Worm (Caenorhabditis elegans) whole organism, L4 larva: ENCODE results near the gene hpx-2.

Experiments
- R02D3.7 ChIP-seq: fragments of 150-350 bp; sonication (generic microtip); optimal IDR thresholded peaks from 3 replicates; lab custom pipeline; 2014; ENCODE audit warnings: missing biosample characterization, missing genetic modification characterization
- T20F7.1 ChIP-seq: fragments of 200-800 bp; sonication (Bioruptor generic); optimal IDR thresholded peaks from 2 replicates; lab custom pipeline; 2018; ENCODE audit warnings: mild to moderate bottlenecking, missing genetic modification characterization, missing compliant biosample characterization
- Y105C5A.15 ChIP-seq: fragments of 200-800 bp; sonication (Bioruptor generic); IDR thresholded peaks from 2 replicates; pipeline ENCODE4 v1.3.6; 2022; ENCODE audit warnings: missing genetic modification characterization, missing compliant biosample characterization
- Y48G9A.11 ChIP-seq: fragments of 200-800 bp; sonication (Bioruptor generic); IDR thresholded peaks from 2 replicates; pipeline ENCODE4 v1.3.6; 2022; ENCODE audit warnings: missing genetic modification reagents, missing genetic modification characterization, missing compliant biosample characterization
- Y75B8A.6 ChIP-seq: fragments of 200-800 bp; sonication (Bioruptor generic); IDR thresholded peaks from 2 replicates; pipeline ENCODE4 v1.3.6; 2022; ENCODE audit warnings: missing genetic modification reagents, missing genetic modification characterization, missing compliant biosample characterization
- aha-1 ChIP-seq: fragments of 150-350 bp; peaks from one replicate; lab custom pipeline; 2014; ENCODE audit warnings: missing biosample characterization, missing genetic modification characterization
- attf-4 ChIP-seq: sonication (generic microtip); optimal IDR thresholded peaks from 3 replicates; lab custom pipeline; 2017; ENCODE audit warnings: missing biosample characterization, missing genetic modification characterization
- ceh-20 ChIP-seq: fragments of 200-800 bp; sonication (Bioruptor generic); IDR thresholded peaks from 2 replicates; pipeline ENCODE4 v1.3.6; 2022; ENCODE audit warnings: missing genetic modification reagents, missing genetic modification characterization, missing compliant biosample characterization
- ceh-28 ChIP-seq: fragments of 150-350 bp; optimal IDR thresholded peaks from 2 replicates; lab custom pipeline; 2014; ENCODE audit warnings: missing biosample characterization, missing genetic modification reagents, missing genetic modification characterization
- ceh-44 ChIP-seq: fragments of 200-800 bp; sonication (Bioruptor generic); IDR thresholded peaks from 2 replicates; pipeline ENCODE4 v1.3.6; 2022; ENCODE audit warnings: missing genetic modification reagents, missing genetic modification characterization, missing compliant biosample characterization
- ceh-62 ChIP-seq: sonication (generic microtip); optimal IDR thresholded peaks from 2 replicates; lab custom pipeline; 2017; ENCODE audit warnings: missing biosample characterization, missing genetic modification characterization
- ceh-82 ChIP-seq: sonication (generic microtip); optimal IDR thresholded peaks from 2 replicates; lab custom pipeline; 2017; ENCODE audit warnings: missing biosample characterization, missing genetic modification characterization
- cey-2 ChIP-seq: sonication (generic microtip); optimal IDR thresholded peaks from 3 replicates; lab custom pipeline; 2017; ENCODE audit warnings: missing genetic modification characterization, mild to moderate bottlenecking, missing compliant biosample characterization, antibody characterized with exemption, borderline replicate concordance; ENCODE audit not compliant: insufficient read depth
- ctbp-1 ChIP-seq: fragments of 200-800 bp; sonication (Bioruptor generic); IDR thresholded peaks from 2 replicates; pipeline ENCODE4 v1.3.6; 2022; ENCODE audit warnings: missing genetic modification reagents, missing genetic modification characterization, missing compliant biosample characterization
- daf-16 ChIP-seq, 3 experiments: sonication (generic microtip); optimal IDR thresholded peaks; 2 replicates each; lab custom pipeline; 2016 to 2017; ENCODE audit warnings: missing genetic modification characterization in 3 of 3, missing genetic modification reagents in 3 of 3, mild to moderate bottlenecking in 2 of 3, missing compliant biosample characterization in 2 of 3, missing biosample characterization in 1 of 3, moderate library complexity in 1 of 3
- daf-8 ChIP-seq: fragments of 200-800 bp; sonication (Bioruptor generic); IDR thresholded peaks from 2 replicates; pipeline ENCODE4 v1.3.6; 2022; ENCODE audit warnings: missing genetic modification characterization, missing compliant biosample characterization
- dmd-6 ChIP-seq: fragments of 200-800 bp; sonication (Bioruptor generic); IDR thresholded peaks from 2 replicates; pipeline ENCODE4 v1.3.6; 2022; ENCODE audit warnings: missing genetic modification reagents, missing genetic modification characterization, missing compliant biosample characterization
- dmd-8 ChIP-seq: fragments of 200-800 bp; sonication (Bioruptor generic); IDR thresholded peaks from 2 replicates; pipeline ENCODE4 v1.3.6; 2022; ENCODE audit warnings: missing genetic modification characterization, missing compliant biosample characterization
- duxl-1 ChIP-seq: sonication (generic microtip); optimal IDR thresholded peaks from 2 replicates; lab custom pipeline; 2016; ENCODE audit warnings: mild to moderate bottlenecking, missing genetic modification characterization, moderate library complexity, missing compliant biosample characterization; ENCODE audit not compliant: poor library complexity
- dve-1 ChIP-seq: sonication (generic microtip); optimal IDR thresholded peaks from 2 replicates; lab custom pipeline; 2017; ENCODE audit warnings: antibody characterized with exemption, mild to moderate bottlenecking, missing genetic modification characterization, missing compliant biosample characterization; ENCODE audit not compliant: insufficient read depth
- egl-43 ChIP-seq: fragments of 200-800 bp; sonication (Bioruptor generic); IDR thresholded peaks from 2 replicates; pipeline ENCODE4 v1.3.6; 2022; ENCODE audit warnings: missing genetic modification reagents, missing genetic modification characterization, missing compliant biosample characterization
- hif-1 ChIP-seq, 2 experiments: sonication (generic microtip); optimal IDR thresholded peaks; 2 replicates each; lab custom pipeline; 2016 to 2017; ENCODE audit warnings: missing compliant biosample characterization in 2 of 2, missing genetic modification characterization in 2 of 2, missing genetic modification reagents in 2 of 2, missing genotype in 2 of 2, mild to moderate bottlenecking in 1 of 2
- hlh-30 ChIP-seq: sonication (generic microtip); optimal IDR thresholded peaks from 2 replicates; lab custom pipeline; 2017; ENCODE audit warnings: antibody characterized with exemption, mild to moderate bottlenecking, missing genetic modification characterization, missing compliant biosample characterization; ENCODE audit not compliant: insufficient read depth
- hmg-1.1 ChIP-seq: fragments of 200-800 bp; sonication (Bioruptor generic); IDR thresholded peaks from 2 replicates; pipeline ENCODE4 v1.3.6; 2022; ENCODE audit warnings: missing genetic modification reagents, missing genetic modification characterization, missing compliant biosample characterization
- jun-1 ChIP-seq: fragments of 150-350 bp; optimal IDR thresholded peaks from 2 replicates; lab custom pipeline; 2014; ENCODE audit warnings: missing biosample characterization, missing genetic modification reagents, missing genetic modification characterization
- lim-7 ChIP-seq: fragments of 200-800 bp; sonication (Bioruptor generic); IDR thresholded peaks from 2 replicates; pipeline ENCODE4 v1.3.6; 2022; ENCODE audit warnings: missing genetic modification characterization, missing compliant biosample characterization
- lin-1 ChIP-seq: fragments of 200-800 bp; sonication (Bioruptor generic); IDR thresholded peaks from 2 replicates; pipeline ENCODE4 v1.3.6; 2022; ENCODE audit warnings: missing genetic modification reagents, missing genetic modification characterization, missing compliant biosample characterization
- lin-13 ChIP-seq: fragments of 150-350 bp; optimal IDR thresholded peaks from 2 replicates; lab custom pipeline; 2014; ENCODE audit warnings: missing biosample characterization, missing genetic modification reagents, missing genetic modification characterization
- lin-15B ChIP-seq: fragments of 150-350 bp; sonication (generic microtip); optimal IDR thresholded peaks from 3 replicates; lab custom pipeline; 2014; ENCODE audit warnings: missing biosample characterization, missing genetic modification characterization
- lir-3 ChIP-seq: sonication (generic microtip); optimal IDR thresholded peaks from 2 replicates; lab custom pipeline; 2016; ENCODE audit warnings: mild to moderate bottlenecking, missing genetic modification characterization, missing compliant biosample characterization
- madf-9 ChIP-seq: fragments of 200-800 bp; sonication (Bioruptor generic); conservative IDR thresholded peaks from 2 replicates; pipeline ENCODE4 v1.3.6; 2022; ENCODE audit warnings: missing genetic modification reagents, missing genetic modification characterization, missing compliant biosample characterization
- mdl-1 ChIP-seq, 2 experiments: fragments of 150-350 bp in 1 of 2; sonication (generic microtip) in 1 of 2; optimal IDR thresholded peaks; 2 replicates each; lab custom pipeline; 2014 to 2017; ENCODE audit warnings: missing biosample characterization in 2 of 2, missing genetic modification characterization in 2 of 2
- mdt-29 ChIP-seq: fragments of 200-800 bp; sonication (Bioruptor generic); IDR thresholded peaks from 2 replicates; pipeline ENCODE4 v1.3.6; 2022; ENCODE audit warnings: missing genetic modification reagents, missing genetic modification characterization, missing compliant biosample characterization
- mes-2 ChIP-seq: sonication (generic microtip); optimal IDR thresholded peaks from 2 replicates; lab custom pipeline; 2016; ENCODE audit warnings: missing genotype, mild to moderate bottlenecking, missing genetic modification characterization, missing compliant biosample characterization; ENCODE audit not compliant: poor library complexity, severe bottlenecking
- mxl-3 ChIP-seq: fragments of 200-800 bp; sonication (Bioruptor generic); optimal IDR thresholded peaks from 2 replicates; lab custom pipeline; 2018; ENCODE audit warnings: mild to moderate bottlenecking, missing genetic modification characterization, missing compliant biosample characterization
- nhr-10 ChIP-seq: fragments of 150-350 bp; optimal IDR thresholded peaks from 2 replicates; lab custom pipeline; 2014; ENCODE audit warnings: missing biosample characterization, missing genetic modification characterization
- nhr-111 ChIP-seq: fragments of 200-800 bp; sonication (Bioruptor generic); optimal IDR thresholded peaks from 2 replicates; lab custom pipeline; 2018; ENCODE audit warnings: mild to moderate bottlenecking, missing genetic modification characterization, missing compliant biosample characterization
- nhr-28 ChIP-seq: fragments of 150-350 bp; optimal IDR thresholded peaks from 2 replicates; lab custom pipeline; 2014; ENCODE audit warnings: missing biosample characterization, missing genetic modification characterization
- nhr-41 ChIP-seq: fragments of 200-800 bp; sonication (Bioruptor generic); IDR thresholded peaks from 2 replicates; pipeline ENCODE4 v1.3.6; 2022; ENCODE audit warnings: missing genetic modification reagents, missing genetic modification characterization, missing compliant biosample characterization
- nhr-48 ChIP-seq: sonication (generic microtip); optimal IDR thresholded peaks from 2 replicates; lab custom pipeline; 2016; ENCODE audit warnings: mild to moderate bottlenecking, missing genetic modification characterization, missing compliant biosample characterization
- nhr-6 ChIP-seq: fragments of 150-350 bp; optimal IDR thresholded peaks from 2 replicates; lab custom pipeline; 2014; ENCODE audit warnings: missing biosample characterization, missing genetic modification characterization
- nhr-76 ChIP-seq: fragments of 150-350 bp; optimal IDR thresholded peaks from 2 replicates; lab custom pipeline; 2014; ENCODE audit warnings: missing biosample characterization, missing genetic modification characterization
- nhr-77 ChIP-seq: fragments of 150-350 bp; optimal IDR thresholded peaks from 2 replicates; lab custom pipeline; 2014; ENCODE audit warnings: missing biosample characterization, missing genetic modification characterization
- pha-4 ChIP-seq, 2 experiments: fragments of 150-350 bp in 1 of 2; fragments of 200-800 bp in 1 of 2; sonication (Bioruptor generic) in 1 of 2; IDR thresholded peaks in 1 of 2; optimal IDR thresholded peaks in 1 of 2; 2 replicates each; pipeline versions ENCODE4 v1.3.6 to Lab custom; 2014 to 2022; ENCODE audit warnings: missing genetic modification characterization in 2 of 2, missing genetic modification reagents in 2 of 2, missing biosample characterization in 1 of 2, missing compliant biosample characterization in 1 of 2
- sdz-12 ChIP-seq: fragments of 200-800 bp; sonication (Bioruptor generic); optimal IDR thresholded peaks from 2 replicates; lab custom pipeline; 2018; ENCODE audit warnings: mild to moderate bottlenecking, missing genetic modification characterization, missing compliant biosample characterization
- tag-97 ChIP-seq: fragments of 200-800 bp; sonication (Bioruptor generic); IDR thresholded peaks from 2 replicates; pipeline ENCODE4 v1.3.6; 2022; ENCODE audit warnings: missing genetic modification characterization, missing compliant biosample characterization
- unc-62 ChIP-seq, 3 experiments: fragments of 150-350 bp in 1 of 3; sonication (generic microtip); optimal IDR thresholded peaks in 2 of 3; peaks in 1 of 3; 1 replicate in 1 of 3; 2 replicates in 2 of 3; lab custom pipeline; 2014 to 2017; ENCODE audit warnings: missing biosample characterization in 3 of 3, missing genetic modification characterization in 3 of 3, missing genetic modification reagents in 3 of 3, missing genotype in 1 of 3
- zfp-3 ChIP-seq: fragments of 200-800 bp; sonication (Bioruptor generic); conservative IDR thresholded peaks from 2 replicates; pipeline ENCODE4 v1.3.6; 2022; ENCODE audit warnings: missing genetic modification reagents, missing genetic modification characterization, missing compliant biosample characterization
- zip-2 ChIP-seq: fragments of 150-350 bp; optimal IDR thresholded peaks from 2 replicates; lab custom pipeline; 2014; ENCODE audit warnings: missing biosample characterization, missing genetic modification characterization
- ztf-7 ChIP-seq: fragments of 150-350 bp; optimal IDR thresholded peaks from 2 replicates; lab custom pipeline; 2014; ENCODE audit warnings: missing biosample characterization, missing genetic modification characterization

hpx-2 gene

ce11 chrV:13878226-13878625 lies 28.0 kb downstream of the hpx-2 start (continued):
- no peak for TF ChIP-seq ceh-44
- TF ChIP-seq ztf-7 (tag; lab: Kevin White, UChicago) = no peak
- TF ChIP-seq egl-43 (GFP tag; lab: Robert Waterston, UW) = no peak
- TF ChIP-seq lin-13 = peak; percentile 7
- no peak for TF ChIP-seq lir-3 (tag; lab: Kevin White, UChicago)
- TF ChIP-seq nhr-10 = peak; percentile 29
- no peak for TF ChIP-seq nhr-111 (GFP tag; lab: Kevin White, UChicago)
- TF ChIP-seq nhr-77 (tag; lab: Kevin White, UChicago) = peak; percentile 65
- no peak for TF ChIP-seq cey-2 (tag; lab: Kevin White, UChicago)
- no peak for TF ChIP-seq pha-4 (GFP tag; IDR thresholded peaks at IDR 0.05; lab: Robert Waterston, UW)
- TF ChIP-seq pha-4 (tag; optimal IDR thresholded peaks at IDR 0.05; lab: Kevin White, UChicago) = no peak
- TF ChIP-seq unc-62 (GFP tag; optimal IDR thresholded peaks at IDR 0.05 in 1 of 2; lab: Kevin White, UChicago) = peak in 1 of 2 experiments; percentile 98
- TF ChIP-seq unc-62 (tag; optimal IDR thresholded peaks at IDR 0.05; lab: Kevin White, UChicago) = no peak
- TF ChIP-seq Y75B8A.6 (GFP tag; lab: Robert Waterston, UW) = no peak
- no peak for TF ChIP-seq Y105C5A.15 (GFP tag; lab: Robert Waterston, UW)
- TF ChIP-seq jun-1 = no peak
- no peak for TF ChIP-seq Y48G9A.11
- TF ChIP-seq nhr-6 = peak; percentile 70
- no peak for TF ChIP-seq ceh-82 (tag; lab: Kevin White, UChicago)
- TF ChIP-seq mes-2 (tag; lab: Kevin White, UChicago) = peak; percentile 24
- TF ChIP-seq madf-9 (GFP tag; lab: Robert Waterston, UW) = no peak
- TF ChIP-seq ceh-20 = peak; percentile 12; the same call in 1 of the 2 replicates
- no peak for TF ChIP-seq zip-2 (tag; lab: Kevin White, UChicago)
- TF ChIP-seq mdt-29 = no peak
- TF ChIP-seq tag-97 (GFP tag; lab: Robert Waterston, UW) = no peak
- TF ChIP-seq T20F7.1 (GFP tag; lab: Kevin White, UChicago) = no peak
- TF ChIP-seq dve-1 (tag; lab: Kevin White, UChicago) = peak; percentile 88
- no peak for TF ChIP-seq attf-4 (tag; lab: Kevin White, UChicago)
- TF ChIP-seq nhr-76 = no peak
- no peak for TF ChIP-seq ceh-28 (tag; lab: Kevin White, UChicago)
- no peak for TF ChIP-seq sdz-12 (GFP tag; lab: Kevin White, UChicago)
- no peak for TF ChIP-seq duxl-1 (tag; lab: Kevin White, UChicago)
- peak; percentile 28 for TF ChIP-seq nhr-48
- TF ChIP-seq ceh-62 (tag; lab: Kevin White, UChicago) = no peak
- TF ChIP-seq dmd-6 (GFP tag; lab: Robert Waterston, UW) = peak; percentile 82
- TF ChIP-seq dmd-8 (GFP tag; lab: Robert Waterston, UW) = no peak
- TF ChIP-seq hlh-30 = peak; percentile 67
- TF ChIP-seq nhr-41 (GFP tag; lab: Robert Waterston, UW) = no peak
- TF ChIP-seq mdl-1 (tag; optimal IDR thresholded peaks at IDR 0.05; lab: Kevin White, UChicago) = peak in 1 of 2 experiments; percentile 71
- TF ChIP-seq ctbp-1 (GFP tag; lab: Robert Waterston, UW) = no peak
- TF ChIP-seq hmg-1.1 (GFP tag; lab: Robert Waterston, UW) = no peak
- TF ChIP-seq nhr-28 (tag; lab: Kevin White, UChicago) = peak; percentile 95
- TF ChIP-seq daf-8 (GFP tag; lab: Robert Waterston, UW) = no peak
- no peak for TF ChIP-seq zfp-3 (GFP tag; lab: Robert Waterston, UW)
- TF ChIP-seq lin-15B (tag; lab: Kevin White, UChicago) = no peak
- peak; percentile 53 for TF ChIP-seq mxl-3 (GFP tag; lab: Kevin White, UChicago)
- TF ChIP-seq hif-1 (tag; optimal IDR thresholded peaks at IDR 0.05; lab: Kevin White, UChicago) = no peak
- no peak for TF ChIP-seq lim-7 (GFP tag; lab: Robert Waterston, UW)
- no peak for TF ChIP-seq R02D3.7 (tag; lab: Kevin White, UChicago)
- no peak for TF ChIP-seq aha-1 (tag; lab: Kevin White, UChicago)
- TF ChIP-seq lin-1 (GFP tag; lab: Robert Waterston, UW) = no peak
- TF ChIP-seq daf-16 (GFP tag; optimal IDR thresholded peaks at IDR 0.05; lab: Kevin White, UChicago) = no peak
- peak; percentile 91 for TF ChIP-seq daf-16 (tag; optimal IDR thresholded peaks at IDR 0.05; lab: Kevin White, UChicago)
